Worm (Caenorhabditis elegans) whole organism, L1 larva: ENCODE data around the gene cdk-11.2.

Source experiments
- C04F5.9 ChIP-seq: sonication (generic microtip); optimal IDR thresholded peaks from 2 replicates; lab custom pipeline; 2016; ENCODE audit warnings: missing genetic modification characterization, missing compliant biosample characterization
- F16B12.6 ChIP-seq: fragments of 150-350 bp; optimal IDR thresholded peaks from 2 replicates; lab custom pipeline; 2014; ENCODE audit warnings: missing biosample characterization, missing genetic modification characterization
- Y116A8C.19 ChIP-seq: sonication (generic microtip); optimal IDR thresholded peaks from 2 replicates; lab custom pipeline; 2016; ENCODE audit warnings: missing compliant biosample characterization, missing genetic modification characterization, borderline replicate concordance
- aha-1 ChIP-seq: fragments of 150-350 bp; optimal IDR thresholded peaks from 2 replicates; lab custom pipeline; 2014; ENCODE audit warnings: missing biosample characterization, missing genetic modification characterization
- ama-1 ChIP-seq: fragments of 150-350 bp; optimal IDR thresholded peaks from 2 replicates; lab custom pipeline; 2014
- ceh-63 ChIP-seq: fragments of 200-800 bp; sonication (Bioruptor generic); optimal IDR thresholded peaks from 2 replicates; lab custom pipeline; 2018; ENCODE audit warnings: mild to moderate bottlenecking, missing genetic modification characterization, missing compliant biosample characterization
- ceh-82 ChIP-seq, 3 experiments: fragments of 150-350 bp in 1 of 3; sonication (generic microtip) in 2 of 3; optimal IDR thresholded peaks; 2 replicates each; lab custom pipeline; 2014 to 2017; ENCODE audit warnings: missing biosample characterization in 3 of 3, missing genetic modification characterization in 3 of 3
- ceh-88 ChIP-seq: fragments of 200-800 bp; sonication (Bioruptor generic); IDR thresholded peaks from 2 replicates; pipeline ENCODE4 v1.3.6; 2022; ENCODE audit warnings: missing genetic modification characterization, missing compliant biosample characterization
- ceh-90 ChIP-seq: sonication (generic microtip); optimal IDR thresholded peaks from 2 replicates; lab custom pipeline; 2016; ENCODE audit warnings: missing genetic modification characterization, missing compliant biosample characterization
- ces-1 ChIP-seq: fragments of 150-350 bp; optimal IDR thresholded peaks from 2 replicates; lab custom pipeline; 2014; ENCODE audit warnings: missing biosample characterization, missing genetic modification reagents, missing genetic modification characterization
- dpl-1 ChIP-seq, 3 experiments: fragments of 150-350 bp in 2 of 3; sonication (generic microtip) in 1 of 3; optimal IDR thresholded peaks; 2 replicates each; lab custom pipeline; 2014 to 2017; ENCODE audit warnings: missing biosample characterization in 3 of 3, missing genetic modification characterization in 3 of 3, missing genetic modification reagents in 3 of 3
- efl-1 ChIP-seq, 4 experiments: fragments of 150-350 bp; optimal IDR thresholded peaks in 3 of 4; peaks in 1 of 4; 1 replicate in 1 of 4; 2 replicates in 3 of 4; lab custom pipeline; 2014; ENCODE audit warnings: missing biosample characterization in 2 of 4, missing genetic modification characterization in 2 of 4, missing genetic modification reagents in 2 of 4
- efl-3 ChIP-seq: fragments of 200-800 bp; sonication (Bioruptor generic); optimal IDR thresholded peaks from 2 replicates; lab custom pipeline; 2018; ENCODE audit warnings: mild to moderate bottlenecking, missing genetic modification characterization, missing compliant biosample characterization
- egl-13 ChIP-seq: sonication (generic microtip); optimal IDR thresholded peaks from 2 replicates; lab custom pipeline; 2016; ENCODE audit warnings: missing genotype, missing genetic modification reagents, missing genetic modification characterization, missing compliant biosample characterization
- elt-2 ChIP-seq: sonication (generic microtip); optimal IDR thresholded peaks from 2 replicates; lab custom pipeline; 2016; ENCODE audit warnings: missing genetic modification characterization, mild to moderate bottlenecking, inconsistent platforms, missing compliant biosample characterization, missing genetic modification reagents
- elt-3 ChIP-seq, 6 experiments: fragments of 150-350 bp in 1 of 6; sonication (generic microtip); optimal IDR thresholded peaks; 2 replicates each; lab custom pipeline; 2017 to 2018; ENCODE audit warnings: missing biosample characterization in 6 of 6, missing genetic modification characterization in 6 of 6, inconsistent platforms in 1 of 6
- ets-5 ChIP-seq: fragments of 200-800 bp; sonication (Bioruptor generic); IDR thresholded peaks from 2 replicates; pipeline ENCODE4 v1.3.6; 2022; ENCODE audit warnings: missing genetic modification characterization, missing compliant biosample characterization
- fkh-10 ChIP-seq: sonication (generic microtip); optimal IDR thresholded peaks from 2 replicates; lab custom pipeline; 2017; ENCODE audit warnings: missing biosample characterization, missing genetic modification reagents, missing genetic modification characterization
- fos-1 ChIP-seq: fragments of 150-350 bp; optimal IDR thresholded peaks from 2 replicates; lab custom pipeline; 2014; ENCODE audit warnings: missing biosample characterization, missing genetic modification characterization
- hlh-17 ChIP-seq: fragments of 200-800 bp; sonication (Bioruptor generic); optimal IDR thresholded peaks from 2 replicates; lab custom pipeline; 2018; ENCODE audit warnings: missing genetic modification characterization, mild to moderate bottlenecking, missing compliant biosample characterization, moderate library complexity, borderline replicate concordance
- hpl-2 ChIP-seq: fragments of 150-350 bp; optimal IDR thresholded peaks from 2 replicates; lab custom pipeline; 2014; ENCODE audit warnings: missing biosample characterization, missing genetic modification reagents, missing genetic modification characterization
- irx-1 ChIP-seq: sonication (generic microtip); optimal IDR thresholded peaks from 2 replicates; lab custom pipeline; 2016; ENCODE audit warnings: missing genetic modification characterization, missing compliant biosample characterization
- isw-1 ChIP-seq: fragments of 200-800 bp; sonication (Bioruptor generic); IDR thresholded peaks from 2 replicates; pipeline ENCODE4 v1.3.6; 2022; ENCODE audit warnings: missing genetic modification characterization, missing compliant biosample characterization
- jun-1 ChIP-seq: fragments of 150-350 bp; optimal IDR thresholded peaks from 2 replicates; lab custom pipeline; 2014; ENCODE audit warnings: missing biosample characterization, missing genetic modification reagents, missing genetic modification characterization
- lin-13 ChIP-seq: fragments of 150-350 bp; optimal IDR thresholded peaks from 2 replicates; lab custom pipeline; 2014; ENCODE audit warnings: missing biosample characterization, missing genetic modification reagents, missing genetic modification characterization
- lin-15B ChIP-seq: fragments of 150-350 bp; sonication (generic microtip); optimal IDR thresholded peaks from 3 replicates; lab custom pipeline; 2014; ENCODE audit warnings: missing biosample characterization, missing genetic modification characterization
- lin-35 ChIP-seq, 2 experiments: fragments of 150-350 bp; optimal IDR thresholded peaks; 2 replicates each; lab custom pipeline; 2014; ENCODE audit warnings: missing biosample characterization in 2 of 2, missing genetic modification characterization in 2 of 2, missing genetic modification reagents in 2 of 2
- mab-9 ChIP-seq: fragments of 200-800 bp; sonication (Bioruptor generic); IDR thresholded peaks from 2 replicates; pipeline ENCODE4 v1.3.6; 2022; ENCODE audit warnings: missing genetic modification reagents, missing genetic modification characterization, missing compliant biosample characterization
- mef-2 ChIP-seq: fragments of 150-350 bp; optimal IDR thresholded peaks from 2 replicates; lab custom pipeline; 2014; ENCODE audit warnings: missing biosample characterization, missing genetic modification characterization
- mep-1 ChIP-seq: fragments of 150-350 bp; optimal IDR thresholded peaks from 2 replicates; lab custom pipeline; 2014; ENCODE audit warnings: missing biosample characterization, missing genetic modification characterization
- nhr-11 ChIP-seq: fragments of 150-350 bp; optimal IDR thresholded peaks from 2 replicates; lab custom pipeline; 2014; ENCODE audit warnings: missing biosample characterization, missing genetic modification characterization
- nhr-12 ChIP-seq: sonication (generic microtip); optimal IDR thresholded peaks from 2 replicates; lab custom pipeline; 2017; ENCODE audit warnings: missing biosample characterization, missing genetic modification characterization
- nhr-20 ChIP-seq: sonication (generic microtip); optimal IDR thresholded peaks from 2 replicates; lab custom pipeline; 2016; ENCODE audit warnings: mild to moderate bottlenecking, missing genetic modification characterization, missing compliant biosample characterization
- nhr-28 ChIP-seq: fragments of 150-350 bp; optimal IDR thresholded peaks from 2 replicates; lab custom pipeline; 2014; ENCODE audit warnings: missing biosample characterization, missing genetic modification characterization
- nhr-71 ChIP-seq: sonication (generic microtip); optimal IDR thresholded peaks from 2 replicates; lab custom pipeline; 2016; ENCODE audit warnings: mild to moderate bottlenecking, missing genetic modification characterization, moderate library complexity, missing compliant biosample characterization
- nhr-76 ChIP-seq: sonication (generic microtip); optimal IDR thresholded peaks from 2 replicates; lab custom pipeline; 2017; ENCODE audit warnings: missing biosample characterization, missing genetic modification characterization
- nhr-77 ChIP-seq: fragments of 150-350 bp; optimal IDR thresholded peaks from 2 replicates; lab custom pipeline; 2014; ENCODE audit warnings: missing biosample characterization, missing genetic modification characterization
- nhr-85 ChIP-seq: sonication (generic microtip); peaks from one replicate; lab custom pipeline; 2016; ENCODE audit warnings: missing genetic modification characterization, inconsistent platforms, missing compliant biosample characterization
- nhr-90 ChIP-seq: sonication (generic microtip); optimal IDR thresholded peaks from 2 replicates; lab custom pipeline; 2016; ENCODE audit warnings: mild to moderate bottlenecking, missing genetic modification characterization, missing compliant biosample characterization; ENCODE audit not compliant: poor library complexity
- pag-3 ChIP-seq: sonication (generic microtip); optimal IDR thresholded peaks from 2 replicates; lab custom pipeline; 2017; ENCODE audit warnings: missing genetic modification characterization, mild to moderate bottlenecking, missing compliant biosample characterization, antibody characterized with exemption, borderline replicate concordance; ENCODE audit not compliant: insufficient read depth
- pax-3 ChIP-seq: fragments of 200-800 bp; sonication (Bioruptor generic); optimal IDR thresholded peaks from 2 replicates; lab custom pipeline; 2018; ENCODE audit warnings: mild to moderate bottlenecking, missing genetic modification characterization, moderate library complexity, missing compliant biosample characterization
- rnt-1 ChIP-seq: sonication (generic microtip); optimal IDR thresholded peaks from 2 replicates; lab custom pipeline; 2016; ENCODE audit warnings: mild to moderate bottlenecking, missing genetic modification characterization, moderate library complexity, missing compliant biosample characterization
- skn-1 ChIP-seq: fragments of 150-350 bp; optimal IDR thresholded peaks from 2 replicates; lab custom pipeline; 2014; ENCODE audit warnings: missing biosample characterization, missing genetic modification characterization
- snpc-4 ChIP-seq: fragments of 150-350 bp; optimal IDR thresholded peaks from 2 replicates; lab custom pipeline; 2014; ENCODE audit warnings: missing biosample characterization, missing genetic modification characterization
- snu-23 ChIP-seq: sonication (generic microtip); optimal IDR thresholded peaks from 2 replicates; lab custom pipeline; 2016; ENCODE audit warnings: missing genetic modification characterization, missing compliant biosample characterization
- swsn-7 ChIP-seq: sonication (generic microtip); optimal IDR thresholded peaks from 2 replicates; lab custom pipeline; 2016; ENCODE audit warnings: missing genetic modification characterization, missing compliant biosample characterization
- tbx-2 ChIP-seq: sonication (generic microtip); optimal IDR thresholded peaks from 2 replicates; lab custom pipeline; 2016; ENCODE audit warnings: missing genetic modification characterization, missing compliant biosample characterization
- tlp-1 ChIP-seq: fragments of 150-350 bp; optimal IDR thresholded peaks from 2 replicates; lab custom pipeline; 2014; ENCODE audit warnings: missing biosample characterization, missing genetic modification characterization
- unc-130 ChIP-seq: fragments of 150-350 bp; optimal IDR thresholded peaks from 2 replicates; lab custom pipeline; 2017; ENCODE audit warnings: missing biosample characterization, missing genetic modification characterization, inconsistent platforms
- unc-62 ChIP-seq: fragments of 150-350 bp; optimal IDR thresholded peaks from 2 replicates; lab custom pipeline; 2014; ENCODE audit warnings: missing biosample characterization, missing genetic modification reagents, missing genetic modification characterization
- vab-15 ChIP-seq: sonication (generic microtip); optimal IDR thresholded peaks from 2 replicates; lab custom pipeline; 2017; ENCODE audit warnings: missing genotype, mild to moderate bottlenecking, missing genetic modification characterization, missing compliant biosample characterization
- xbp-1 ChIP-seq: sonication (generic microtip); optimal IDR thresholded peaks from 2 replicates; lab custom pipeline; 2016; ENCODE audit warnings: missing genetic modification characterization, missing compliant biosample characterization
- ztf-4 ChIP-seq: fragments of 150-350 bp; optimal IDR thresholded peaks from 2 replicates; lab custom pipeline; 2014; ENCODE audit warnings: missing biosample characterization, missing genetic modification characterization

Gene cdk-11.2

ce11 chrX:10419743-10420142, at the start of gene cdk-11.2:
Gene cdk-11.2 (minus strand): TSS chrX:10419765.
- TF ChIP-seq efl-1 (optimal IDR thresholded peaks at IDR 0.05; lab: Kevin White, UChicago) (peak; percentile 55 to 61), efl-1 (GFP tag; optimal IDR thresholded peaks at IDR 0.05 in 1 of 2; lab: Kevin White, UChicago) (peak; percentile 34 to 91), xbp-1 (peak; percentile 52), nhr-77 (peak; percentile 37), ces-1 (GFP tag; lab: Kevin White, UChicago) (no peak), nhr-90 (tag; lab: Kevin White, UChicago) (peak; percentile 43), nhr-11 (tag; lab: Kevin White, UChicago) (no peak), ama-1 (lab: Kevin White, UChicago) (no peak), Y116A8C.19 (tag; lab: Kevin White, UChicago) (no peak), vab-15 (tag; lab: Kevin White, UChicago) (no peak), nhr-12 (no peak), lin-35 (GFP tag; optimal IDR thresholded peaks at IDR 0.05; lab: Kevin White, UChicago) (peak; percentile 43 to 77), snu-23 (GFP tag; lab: Kevin White, UChicago) (peak; percentile 80), C04F5.9 (tag; lab: Kevin White, UChicago) (no peak), unc-130 (tag; lab: Kevin White, UChicago) (peak; percentile 52), unc-62 (GFP tag; lab: Kevin White, UChicago) (no peak), tlp-1 (no peak), aha-1 (tag; lab: Kevin White, UChicago) (no peak), egl-13 (tag; lab: Kevin White, UChicago) (no peak), irx-1 (tag; lab: Kevin White, UChicago) (peak; percentile 29), jun-1 (tag; lab: Kevin White, UChicago) (peak; percentile 32), lin-13 (no peak), skn-1 (tag; lab: Kevin White, UChicago) (peak; percentile 85), elt-3 (tag; optimal IDR thresholded peaks at IDR 0.05; lab: Kevin White, UChicago) (peak in 2 of 6 experiments; percentile 39 to 41), mab-9 (GFP tag; lab: Robert Waterston, UW) (no peak), F16B12.6 (peak; percentile 97), nhr-71 (tag; lab: Kevin White, UChicago) (peak; percentile 70), mef-2 (tag; lab: Kevin White, UChicago) (no peak), nhr-28 (tag; lab: Kevin White, UChicago) (no peak), ceh-90 (tag; lab: Kevin White, UChicago) (no peak), fos-1 (tag; lab: Kevin White, UChicago) (peak; percentile 18), ceh-63 (GFP tag; lab: Kevin White, UChicago) (no peak), rnt-1 (tag; lab: Kevin White, UChicago) (peak; percentile 50), ztf-4 (tag; lab: Kevin White, UChicago) (no peak), nhr-20 (peak; percentile 68), swsn-7 (peak; percentile 70), efl-3 (GFP tag; lab: Kevin White, UChicago) (no peak), elt-2 (no peak), snpc-4 (no peak), mep-1 (peak; percentile 90), lin-15B (no peak), ceh-88 (GFP tag; lab: Robert Waterston, UW) (no peak), pax-3 (tag; lab: Kevin White, UChicago) (no peak), ets-5 (GFP tag; lab: Robert Waterston, UW) (no peak), ceh-82 (tag; optimal IDR thresholded peaks at IDR 0.05; lab: Kevin White, UChicago) (peak; percentile 48 to 85 (median 53)), fkh-10 (no peak), tbx-2 (peak; percentile 9), hpl-2 (GFP tag; lab: Kevin White, UChicago) (no peak), dpl-1 (GFP tag; optimal IDR thresholded peaks at IDR 0.05; lab: Kevin White, UChicago) (peak; percentile 35 to 63 (median 40)), nhr-85 (peak; percentile 61), isw-1 (peak; percentile 21; the same call in 1 of the 2 replicates), hlh-17 (GFP tag; lab: Kevin White, UChicago) (no peak), nhr-76 (tag; lab: Kevin White, UChicago) (no peak), pag-3 (tag; lab: Kevin White, UChicago) (no peak)
